Fruit fly (Drosophila melanogaster) whole organism, embryonic: ENCODE results near the gene MED14.

Source experiments
- Adf1 ChIP-seq: fragments of 200-800 bp; sonication (Bioruptor generic); IDR thresholded peaks from 2 replicates; pipeline ENCODE4 v1.3.6; 2022; ENCODE audit warnings: missing biosample characterization, missing genetic modification characterization
- Bdp1 ChIP-seq: fragments of 200-800 bp; sonication (Bioruptor generic); optimal IDR thresholded peaks from 3 replicates; lab custom pipeline; 2016; ENCODE audit warnings: missing biosample characterization, missing genetic modification characterization
- CG12236 ChIP-seq: fragments of 200-800 bp; sonication (Bioruptor generic); optimal IDR thresholded peaks from 2 replicates; lab custom pipeline; 2016; ENCODE audit warnings: missing biosample characterization, missing genetic modification characterization
- CG12769 ChIP-seq: fragments of 200-800 bp; sonication (Bioruptor generic); optimal IDR thresholded peaks from 2 replicates; lab custom pipeline; 2019; ENCODE audit warnings: missing biosample characterization, mild to moderate bottlenecking, missing genetic modification characterization, moderate library complexity
- CG14965 ChIP-seq: fragments of 200-800 bp; sonication (Bioruptor generic); optimal IDR thresholded peaks from 2 replicates; lab custom pipeline; 2016; ENCODE audit warnings: missing biosample characterization, missing genetic modification characterization, borderline replicate concordance
- CG1602 ChIP-seq: fragments of 200-800 bp; sonication (Bioruptor generic); optimal IDR thresholded peaks from 3 replicates; lab custom pipeline; 2016; ENCODE audit warnings: missing biosample characterization, missing genetic modification characterization
- CG1603 ChIP-seq: fragments of 200-800 bp; sonication (Bioruptor generic); optimal IDR thresholded peaks from 2 replicates; lab custom pipeline; 2019; ENCODE audit warnings: missing biosample characterization, mild to moderate bottlenecking, missing genetic modification characterization, moderate library complexity
- CG16779 ChIP-seq: fragments of 200-800 bp; sonication (Bioruptor generic); IDR thresholded peaks from 2 replicates; pipeline ENCODE4 v1.3.6; 2022; ENCODE audit warnings: missing biosample characterization, missing genetic modification characterization
- CG17612 ChIP-seq: fragments of 200-800 bp; sonication (Bioruptor generic); IDR thresholded peaks from 2 replicates; pipeline ENCODE4 v1.3.6; 2022; ENCODE audit warnings: missing biosample characterization, missing genetic modification characterization
- CG17829 ChIP-seq: fragments of 200-800 bp; optimal IDR thresholded peaks from 2 replicates; lab custom pipeline; 2019; ENCODE audit warnings: missing biosample characterization, mild to moderate bottlenecking, missing genetic modification characterization, moderate library complexity
- CG1792 ChIP-seq: fragments of 200-800 bp; sonication (Bioruptor generic); optimal IDR thresholded peaks from 2 replicates; lab custom pipeline; 2016; ENCODE audit warnings: missing biosample characterization, missing genetic modification characterization
- CG18619 ChIP-seq: fragments of 200-800 bp; sonication (Bioruptor generic); optimal IDR thresholded peaks from 3 replicates; lab custom pipeline; 2017; ENCODE audit warnings: missing biosample characterization, mild to moderate bottlenecking, missing genetic modification characterization
- CG2202 ChIP-seq: fragments of 200-800 bp; sonication (Bioruptor generic); optimal IDR thresholded peaks from 2 replicates; lab custom pipeline; 2018; ENCODE audit warnings: missing biosample characterization, mild to moderate bottlenecking, missing genetic modification characterization
- CG30431 ChIP-seq: fragments of 200-800 bp; sonication (Bioruptor generic); optimal IDR thresholded peaks from 2 replicates; lab custom pipeline; 2017; ENCODE audit warnings: missing biosample characterization, missing genetic modification characterization
- CG31365 ChIP-seq: fragments of 200-800 bp; sonication (Bioruptor generic); optimal IDR thresholded peaks from 2 replicates; lab custom pipeline; 2018; ENCODE audit warnings: missing biosample characterization, mild to moderate bottlenecking, missing genetic modification characterization
- CG33557 ChIP-seq: fragments of 200-800 bp; sonication (Bioruptor generic); optimal IDR thresholded peaks from 2 replicates; lab custom pipeline; 2019; ENCODE audit warnings: missing biosample characterization, mild to moderate bottlenecking, missing genetic modification characterization, moderate library complexity
- CG3407 ChIP-seq: fragments of 200-800 bp; sonication (Bioruptor generic); optimal IDR thresholded peaks from 2 replicates; lab custom pipeline; 2018; ENCODE audit warnings: missing biosample characterization, mild to moderate bottlenecking, missing genetic modification characterization
- CG3838 ChIP-seq: fragments of 200-800 bp; sonication (Bioruptor generic); optimal IDR thresholded peaks from 3 replicates; lab custom pipeline; 2016; ENCODE audit warnings: missing biosample characterization, missing genetic modification characterization
- CG7963 ChIP-seq: fragments of 200-800 bp; sonication (Bioruptor generic); IDR thresholded peaks from 3 replicates; pipeline ENCODE4 v1.3.6; 2022; ENCODE audit warnings: missing biosample characterization, missing genetic modification characterization; ENCODE audit not compliant: partially characterized antibody
- CG9817 ChIP-seq: fragments of 200-800 bp; sonication (Bioruptor generic); optimal IDR thresholded peaks from 2 replicates; lab custom pipeline; 2018; ENCODE audit warnings: missing biosample characterization, mild to moderate bottlenecking, missing genetic modification characterization, moderate library complexity
- CG9932 ChIP-seq: fragments of 200-800 bp; sonication (Bioruptor generic); IDR thresholded peaks from 2 replicates; pipeline ENCODE4 v1.3.6; 2022; ENCODE audit warnings: missing biosample characterization, missing genetic modification characterization
- Dip3 ChIP-seq: fragments of 200-800 bp; sonication (Bioruptor generic); optimal IDR thresholded peaks from 3 replicates; lab custom pipeline; 2016; ENCODE audit warnings: missing biosample characterization, missing genetic modification characterization
- Dll ChIP-seq: fragments of 200-800 bp; sonication (Bioruptor generic); IDR thresholded peaks from 4 replicates; pipeline ENCODE4 v1.3.6; 2022; ENCODE audit warnings: missing biosample characterization, missing genetic modification characterization; ENCODE audit not compliant: partially characterized antibody
- H15 ChIP-seq: fragments of 200-800 bp; sonication (Bioruptor generic); IDR thresholded peaks from 3 replicates; pipeline ENCODE4 v1.3.6; 2022; ENCODE audit warnings: missing biosample characterization, missing genetic modification characterization
- HHEX ChIP-seq: fragments of 200-800 bp; sonication (Bioruptor generic); optimal IDR thresholded peaks from 3 replicates; lab custom pipeline; 2017; ENCODE audit warnings: missing biosample characterization, mild to moderate bottlenecking, missing genetic modification characterization, missing genetic modification reagents
- HLH54F ChIP-seq: fragments of 200-800 bp; sonication (Bioruptor generic); optimal IDR thresholded peaks from 3 replicates; lab custom pipeline; 2016; ENCODE audit warnings: missing biosample characterization, missing genetic modification characterization
- Meics ChIP-seq: fragments of 200-800 bp; sonication (Bioruptor generic); optimal IDR thresholded peaks from 2 replicates; lab custom pipeline; 2017; ENCODE audit warnings: missing biosample characterization, mild to moderate bottlenecking, missing genetic modification characterization
- Neu2 ChIP-seq: fragments of 200-800 bp; sonication (Bioruptor generic); optimal IDR thresholded peaks from 3 replicates; lab custom pipeline; 2016; ENCODE audit warnings: missing biosample characterization, missing genetic modification characterization, borderline replicate concordance
- Stat92E ChIP-seq, 3 experiments: fragments of >200 bp in 2 of 3; fragments of 200-800 bp in 1 of 3; sonication (Bioruptor generic) in 1 of 3; optimal IDR thresholded peaks; 2 replicates each; lab custom pipeline; 2017 to 2019; ENCODE audit warnings: missing biosample characterization in 3 of 3, missing genetic modification characterization in 3 of 3, mild to moderate bottlenecking in 1 of 3, moderate library complexity in 1 of 3
- al ChIP-seq: fragments of 200-800 bp; sonication (Bioruptor generic); IDR thresholded peaks from 2 replicates; pipeline ENCODE4 v1.3.6; 2022; ENCODE audit warnings: missing biosample characterization, missing genetic modification characterization
- ash1 ChIP-seq: fragments of 200-800 bp; sonication (Bioruptor generic); optimal IDR thresholded peaks from 2 replicates; lab custom pipeline; 2018; ENCODE audit warnings: missing biosample characterization, mild to moderate bottlenecking, missing genetic modification characterization
- bab2 ChIP-seq: fragments of 200-800 bp; sonication (Bioruptor generic); optimal IDR thresholded peaks from 2 replicates; lab custom pipeline; 2016; ENCODE audit warnings: missing biosample characterization, missing genetic modification characterization
- br ChIP-seq: fragments of >200 bp; optimal IDR thresholded peaks from 2 replicates; lab custom pipeline; 2017
- dan ChIP-seq: fragments of 200-800 bp; sonication (Bioruptor generic); IDR thresholded peaks from 2 replicates; pipeline ENCODE4 v1.3.6; 2022; ENCODE audit warnings: missing biosample characterization, missing genetic modification characterization
- dpn ChIP-seq, 2 experiments: fragments of 200-800 bp; sonication (Bioruptor generic); optimal IDR thresholded peaks; 3 replicates each; lab custom pipeline; 2016; ENCODE audit warnings: missing biosample characterization in 2 of 2, missing genetic modification characterization in 2 of 2
- esg ChIP-seq: fragments of 200-800 bp; sonication (Bioruptor generic); conservative IDR thresholded peaks from 2 replicates; pipeline ENCODE4 v1.3.6; 2022; ENCODE audit warnings: missing biosample characterization, missing genetic modification characterization
- exex ChIP-seq: fragments of 200-800 bp; sonication (Bioruptor generic); optimal IDR thresholded peaks from 4 replicates; lab custom pipeline; 2018; ENCODE audit warnings: missing biosample characterization, mild to moderate bottlenecking, missing genetic modification characterization, moderate library complexity
- gt ChIP-seq: fragments of 200-800 bp; sonication (Bioruptor generic); IDR thresholded peaks from 2 replicates; pipeline ENCODE4 v1.3.6; 2022; ENCODE audit warnings: missing biosample characterization, missing genetic modification characterization
- h ChIP-seq: fragments of >200 bp; optimal IDR thresholded peaks from 2 replicates; lab custom pipeline; 2017
- hbn ChIP-seq: fragments of 200-800 bp; sonication (Bioruptor generic); IDR thresholded peaks from 2 replicates; pipeline ENCODE4 v1.3.6; 2022; ENCODE audit warnings: missing biosample characterization, missing genetic modification characterization; ENCODE audit not compliant: partially characterized antibody
- maf-S ChIP-seq: fragments of 200-800 bp; sonication (Bioruptor generic); optimal IDR thresholded peaks from 2 replicates; lab custom pipeline; 2016; ENCODE audit warnings: missing biosample characterization, missing genetic modification characterization
- prd ChIP-seq, 3 experiments: fragments of >200 bp in 2 of 3; fragments of 200-800 bp in 1 of 3; sonication (Bioruptor generic) in 1 of 3; optimal IDR thresholded peaks in 2 of 3; IDR thresholded peaks in 1 of 3; 2 replicates in 2 of 3; 3 replicates in 1 of 3; pipeline versions ENCODE4 v1.3.6 to Lab custom; 2017 to 2022; ENCODE audit warnings: missing biosample characterization in 1 of 3, missing genetic modification characterization in 1 of 3
- run ChIP-seq: fragments of 200-800 bp; sonication (Bioruptor generic); optimal IDR thresholded peaks from 3 replicates; lab custom pipeline; 2018; ENCODE audit warnings: missing biosample characterization, mild to moderate bottlenecking, missing genetic modification characterization
- schlank ChIP-seq: fragments of 200-800 bp; sonication (Bioruptor generic); optimal IDR thresholded peaks from 2 replicates; lab custom pipeline; 2018; ENCODE audit warnings: missing biosample characterization, mild to moderate bottlenecking, missing genetic modification characterization
- sima ChIP-seq: fragments of 200-800 bp; sonication (Bioruptor generic); optimal IDR thresholded peaks from 2 replicates; lab custom pipeline; 2016; ENCODE audit warnings: missing biosample characterization, missing genetic modification characterization
- sug ChIP-seq: fragments of 200-800 bp; optimal IDR thresholded peaks from 2 replicates; lab custom pipeline; 2019; ENCODE audit warnings: missing biosample characterization, mild to moderate bottlenecking, missing genetic modification characterization, moderate library complexity
- tin ChIP-seq: fragments of 200-800 bp; sonication (Bioruptor generic); optimal IDR thresholded peaks from 3 replicates; lab custom pipeline; 2016; ENCODE audit warnings: missing biosample characterization, missing genetic modification characterization
- vfl ChIP-seq: fragments of 200-800 bp; sonication (Bioruptor generic); optimal IDR thresholded peaks from 2 replicates; lab custom pipeline; 2016; ENCODE audit warnings: missing biosample characterization, missing genetic modification characterization
- wek ChIP-seq: fragments of 200-800 bp; sonication (Bioruptor generic); optimal IDR thresholded peaks from 3 replicates; lab custom pipeline; 2018; ENCODE audit warnings: missing biosample characterization, mild to moderate bottlenecking, missing genetic modification characterization, moderate library complexity
- zen2 ChIP-seq: fragments of 200-800 bp; sonication (Bioruptor generic); IDR thresholded peaks from 3 replicates; pipeline ENCODE4 v1.3.6; 2022; ENCODE audit warnings: missing biosample characterization, missing genetic modification characterization; ENCODE audit not compliant: partially characterized antibody
- zfh2 ChIP-seq: fragments of 200-800 bp; sonication (Bioruptor generic); optimal IDR thresholded peaks from 2 replicates; lab custom pipeline; 2016; ENCODE audit warnings: missing biosample characterization, missing genetic modification characterization

The MED14 gene

DNA sequence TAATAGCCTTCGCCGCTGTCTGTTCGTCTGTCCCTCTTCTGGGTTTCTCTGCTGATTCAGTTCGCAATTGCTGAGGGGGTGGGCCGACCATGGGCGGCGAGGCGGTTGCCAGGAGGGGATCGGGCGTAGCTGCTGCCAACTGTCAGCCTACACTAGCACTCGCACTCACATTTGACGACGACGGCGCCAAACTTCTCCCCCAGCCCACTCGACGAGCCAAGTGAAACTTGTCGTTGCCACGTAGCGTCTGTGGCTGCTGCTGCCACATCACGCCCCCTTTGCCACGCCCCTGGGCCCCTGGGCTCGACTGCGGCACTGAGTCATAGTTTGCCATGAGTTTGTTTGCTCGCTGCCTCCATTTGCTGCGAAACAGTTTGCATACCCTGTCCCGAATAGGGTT lies 35.8 kb upstream of the MED14 start (continued):
- TF ChIP-seq CG2202 (tag; lab: Kevin White, UChicago) (no peak), br (lab: Kevin White, UChicago) (no peak), hbn (GFP tag; lab: Robert Waterston, UW) (no peak), CG17829 (tag; lab: Kevin White, UChicago) (no peak), HHEX (GFP tag; lab: Kevin White, UChicago) (peak; percentile 17), CG1602 (GFP tag; lab: Kevin White, UChicago) (peak; percentile 4), CG7963 (GFP tag; lab: Robert Waterston, UW) (no peak), CG31365 (tag; lab: Kevin White, UChicago) (no peak), Stat92E (GFP tag; optimal IDR thresholded peaks at IDR 0.05; lab: Kevin White, UChicago) (no peak), CG12236 (no peak), al (GFP tag; lab: Robert Waterston, UW) (peak; percentile 79), maf-S (GFP tag; lab: Kevin White, UChicago) (no peak), run (tag; lab: Kevin White, UChicago) (no peak), exex (tag; lab: Kevin White, UChicago) (no peak), ash1 (GFP tag; lab: Kevin White, UChicago) (no peak), dan (no peak), CG14965 (GFP tag; lab: Kevin White, UChicago) (no peak), CG3838 (no peak), Dip3 (GFP tag; lab: Kevin White, UChicago) (peak; percentile 38), CG30431 (GFP tag; lab: Kevin White, UChicago) (peak; percentile 24), vfl (GFP tag; lab: Kevin White, UChicago) (no peak), CG18619 (peak; percentile 35), sima (GFP tag; lab: Kevin White, UChicago) (no peak), CG16779 (peak; percentile 71; the same call in 1 of the 2 replicates), Neu2 (GFP tag; lab: Kevin White, UChicago) (no peak), gt (GFP tag; lab: Robert Waterston, UW) (no peak), h (lab: Kevin White, UChicago) (no peak), esg (GFP tag; lab: Robert Waterston, UW) (peak; percentile 63), tin (GFP tag; lab: Kevin White, UChicago) (peak; percentile 21), Adf1 (GFP tag; lab: Robert Waterston, UW) (peak; percentile 73), CG9817 (tag; lab: Kevin White, UChicago) (peak; percentile 64), HLH54F (peak; percentile 45), Bdp1 (GFP tag; lab: Kevin White, UChicago) (no peak), prd (optimal IDR thresholded peaks at IDR 0.05; lab: Kevin White, UChicago) (no peak), prd (GFP tag; IDR thresholded peaks at IDR 0.05; lab: Robert Waterston, UW) (peak; percentile 75), dpn (GFP tag; optimal IDR thresholded peaks at IDR 0.05; lab: Kevin White, UChicago) (peak; percentile 39 to 67), zen2 (GFP tag; lab: Robert Waterston, UW) (no peak), Meics (no peak), zfh2 (GFP tag; lab: Kevin White, UChicago) (peak; percentile 24), bab2 (no peak), sug (peak; percentile 41), wek (no peak), Dll (no peak), H15 (GFP tag; lab: Robert Waterston, UW) (0 out of 3 replicates have a peak, but pooled peaks have one; percentile 48), CG17612 (peak; percentile 38; the same call in 1 of the 2 replicates), CG1792 (GFP tag; lab: Kevin White, UChicago) (no peak), CG1603 (tag; lab: Kevin White, UChicago) (peak; percentile 54), CG9932 (GFP tag; lab: Robert Waterston, UW) (peak; percentile 85), CG33557 (no peak), schlank (tag; lab: Kevin White, UChicago) (peak; percentile 37), CG12769 (tag; lab: Kevin White, UChicago) (peak; percentile 90), CG3407 (GFP tag; lab: Kevin White, UChicago) (no peak)
